Fruit fly (Drosophila melanogaster): ENCODE measurements around the gene PolrMT.
A peak's percentile ranks its signal among the peaks of the same experiment; 100 is the strongest.

Gene PolrMT

DNA sequence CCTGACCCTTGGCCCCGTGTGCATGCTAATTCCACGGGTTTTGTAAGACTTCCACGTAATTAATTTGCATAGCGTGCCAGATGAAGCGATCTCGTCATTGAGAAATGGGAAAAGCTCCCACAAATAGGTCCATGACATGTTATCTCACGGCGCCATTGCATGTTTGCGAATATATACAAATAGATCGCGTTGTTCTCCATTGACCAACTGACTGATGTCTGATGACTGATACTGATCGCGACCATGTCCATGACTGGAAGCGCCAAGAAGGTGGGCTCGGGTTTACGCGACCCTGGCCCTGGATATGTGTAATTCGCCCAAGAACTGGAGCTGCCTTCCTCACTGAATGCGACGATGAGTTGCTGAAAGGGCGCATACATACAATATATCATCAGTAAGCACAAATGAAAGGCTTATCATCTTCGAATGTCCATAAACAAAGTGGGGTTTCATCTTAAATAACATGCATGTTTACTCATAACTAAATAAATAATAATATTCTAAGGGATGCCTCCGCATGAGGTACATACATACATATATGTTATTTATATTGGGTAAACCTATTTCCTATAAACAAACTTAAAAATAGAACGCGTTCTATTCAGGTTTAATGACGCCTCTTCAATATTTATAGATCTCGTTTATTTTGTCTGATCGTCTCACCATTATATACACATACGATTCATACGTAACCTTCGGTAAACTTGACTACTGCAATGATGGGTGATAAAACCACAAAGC, 15.1 kb upstream of the PolrMT start (continued):
- TF ChIP-seq tna (GFP tag; IDR thresholded peaks at IDR 0.05; ENCODE audit: partially characterized antibody) (no peak), CG9215 (GFP tag; IDR thresholded peaks at IDR 0.05) (no peak), CG18476 (GFP tag; optimal IDR thresholded peaks at IDR 0.05) (peak; percentile 29), CG4424 (GFP tag; optimal IDR thresholded peaks at IDR 0.05) (peak; percentile 11), NfI (GFP tag; optimal IDR thresholded peaks at IDR 0.05) (no peak), Sin3A (optimal IDR thresholded peaks at IDR 0.05) (no peak), MTF-1 (GFP tag; optimal IDR thresholded peaks at IDR 0.05; ENCODE audit: borderline replicate concordance) (peak; percentile 66), seq (GFP tag; IDR thresholded peaks at IDR 0.05) (no peak), repo (GFP tag; optimal IDR thresholded peaks at IDR 0.05) (no peak), CG43689 (GFP tag; IDR thresholded peaks at IDR 0.05) (no peak), CG17359 (tag; optimal IDR thresholded peaks at IDR 0.05) (peak; percentile 74), CG7786 (GFP tag; optimal IDR thresholded peaks at IDR 0.05) (no peak), CG33213 (GFP tag; optimal IDR thresholded peaks at IDR 0.05) (no peak), rib (GFP tag; IDR thresholded peaks at IDR 0.05) (no peak), CG6791 (GFP tag; IDR thresholded peaks at IDR 0.05; ENCODE audit: partially characterized antibody) (no peak), CG7357 (GFP tag; IDR thresholded peaks at IDR 0.05) (no peak), CG14050 (GFP tag; IDR thresholded peaks at IDR 0.05) (no peak), CG13287 (GFP tag; IDR thresholded peaks at IDR 0.05; ENCODE audit: partially characterized antibody) (no peak), CG15479 (GFP tag; optimal IDR thresholded peaks at IDR 0.05) (no peak), CG8765 (GFP tag; IDR thresholded peaks at IDR 0.05) (no peak), Camta (GFP tag; optimal IDR thresholded peaks at IDR 0.05) (no peak), CG10366 (GFP tag; IDR thresholded peaks at IDR 0.05) (no peak), Hsf (GFP tag; optimal IDR thresholded peaks at IDR 0.05) (no peak), GATAe (GFP tag; conservative IDR thresholded peaks at IDR 0.05) (no peak), dpn (GFP tag; optimal IDR thresholded peaks at IDR 0.05) (no peak), CG11504 (tag; optimal IDR thresholded peaks at IDR 0.05) (peak; percentile 67), unpg (GFP tag; optimal IDR thresholded peaks at IDR 0.05) (peak; percentile 55), Scr (GFP tag; IDR thresholded peaks at IDR 0.05; ENCODE audit: partially characterized antibody) (no peak), Dfd (GFP tag; optimal IDR thresholded peaks at IDR 0.05) (no peak), B-H2 (GFP tag; optimal IDR thresholded peaks at IDR 0.05) (no peak), ems (GFP tag; optimal IDR thresholded peaks at IDR 0.05) (no peak), dmrt11E (tag; optimal IDR thresholded peaks at IDR 0.05) (peak; percentile 84), HLHmδ (GFP tag; optimal IDR thresholded peaks at IDR 0.05) (no peak), Blimp-1 (GFP tag; optimal IDR thresholded peaks at IDR 0.05) (peak; percentile 77), tll (GFP tag; optimal IDR thresholded peaks at IDR 0.05) (no peak), Hmx (GFP tag; optimal IDR thresholded peaks at IDR 0.05) (no peak), CG2678 (tag; optimal IDR thresholded peaks at IDR 0.05) (peak; percentile 72), Dip2 (GFP tag; IDR thresholded peaks at IDR 0.05) (no peak), CG9797 (GFP tag; optimal IDR thresholded peaks at IDR 0.05) (no peak), Ssrp (tag; optimal IDR thresholded peaks at IDR 0.05) (no peak), Ptx1 (GFP tag; IDR thresholded peaks at IDR 0.05) (no peak), dysf (GFP tag; IDR thresholded peaks at IDR 0.05) (no peak), cas (GFP tag; IDR thresholded peaks at IDR 0.05) (no peak), CG2129 (GFP tag; IDR thresholded peaks at IDR 0.05; ENCODE audit: partially characterized antibody) (no peak), CG34422 (GFP tag; IDR thresholded peaks at IDR 0.05) (no peak), CG7745 (tag; optimal IDR thresholded peaks at IDR 0.05) (peak; percentile 74), HLH54F (GFP tag; optimal IDR thresholded peaks at IDR 0.05) (no peak), dimm (GFP tag; IDR thresholded peaks at IDR 0.05) (no peak), HmgZ (tag; optimal IDR thresholded peaks at IDR 0.05) (peak; percentile 23), CG7963 (GFP tag; IDR thresholded peaks at IDR 0.05; ENCODE audit: partially characterized antibody) (no peak)
